Worm (Caenorhabditis elegans) whole organism, L4 larva: ENCODE results near the gene pak-1.

Experiments
- F10B5.3 ChIP-seq: sonication (generic microtip); optimal IDR thresholded peaks from 2 replicates; lab custom pipeline; 2016; ENCODE audit warnings: mild to moderate bottlenecking, missing genetic modification characterization, missing compliant biosample characterization
- F26F4.8 ChIP-seq: fragments of 200-800 bp; sonication (Bioruptor generic); conservative IDR thresholded peaks from 2 replicates; pipeline ENCODE4 v1.3.6; 2022; ENCODE audit warnings: missing genetic modification characterization, missing compliant biosample characterization
- F37D6.2 ChIP-seq: sonication (generic microtip); optimal IDR thresholded peaks from 2 replicates; lab custom pipeline; 2016; ENCODE audit warnings: mild to moderate bottlenecking, missing genetic modification characterization, missing compliant biosample characterization
- F49E8.2 ChIP-seq: sonication (generic microtip); optimal IDR thresholded peaks from 2 replicates; lab custom pipeline; 2016; ENCODE audit warnings: missing compliant biosample characterization, mild to moderate bottlenecking, missing genetic modification characterization, borderline replicate concordance
- T26A8.4 ChIP-seq: fragments of 200-800 bp; sonication (Bioruptor generic); IDR thresholded peaks from 2 replicates; pipeline ENCODE4 v1.3.6; 2022; ENCODE audit warnings: missing genetic modification characterization, missing compliant biosample characterization
- ZK337.2 ChIP-seq: fragments of 200-800 bp; sonication (Bioruptor generic); IDR thresholded peaks from 2 replicates; pipeline ENCODE4 v1.3.6; 2022; ENCODE audit warnings: missing genetic modification reagents, missing genetic modification characterization, missing compliant biosample characterization
- attf-4 ChIP-seq: sonication (generic microtip); optimal IDR thresholded peaks from 3 replicates; lab custom pipeline; 2017; ENCODE audit warnings: missing biosample characterization, missing genetic modification characterization
- ceh-20 ChIP-seq: fragments of 200-800 bp; sonication (Bioruptor generic); IDR thresholded peaks from 2 replicates; pipeline ENCODE4 v1.3.6; 2022; ENCODE audit warnings: missing genetic modification reagents, missing genetic modification characterization, missing compliant biosample characterization
- ceh-32 ChIP-seq: sonication (generic microtip); optimal IDR thresholded peaks from 2 replicates; lab custom pipeline; 2016; ENCODE audit warnings: mild to moderate bottlenecking, missing genetic modification characterization, missing compliant biosample characterization; ENCODE audit not compliant: poor library complexity
- ceh-62 ChIP-seq: sonication (generic microtip); optimal IDR thresholded peaks from 2 replicates; lab custom pipeline; 2017; ENCODE audit warnings: missing biosample characterization, missing genetic modification characterization
- ces-1 ChIP-seq: fragments of 150-350 bp; sonication (generic microtip); optimal IDR thresholded peaks from 4 replicates; lab custom pipeline; 2014; ENCODE audit warnings: missing biosample characterization, missing genetic modification reagents, missing genetic modification characterization
- daf-16 ChIP-seq, 3 experiments: sonication (generic microtip); optimal IDR thresholded peaks; 2 replicates each; lab custom pipeline; 2016 to 2017; ENCODE audit warnings: missing genetic modification characterization in 3 of 3, missing genetic modification reagents in 3 of 3, mild to moderate bottlenecking in 2 of 3, missing compliant biosample characterization in 2 of 3, missing biosample characterization in 1 of 3, moderate library complexity in 1 of 3
- daf-8 ChIP-seq: fragments of 200-800 bp; sonication (Bioruptor generic); IDR thresholded peaks from 2 replicates; pipeline ENCODE4 v1.3.6; 2022; ENCODE audit warnings: missing genetic modification characterization, missing compliant biosample characterization
- dmd-6 ChIP-seq: fragments of 200-800 bp; sonication (Bioruptor generic); IDR thresholded peaks from 2 replicates; pipeline ENCODE4 v1.3.6; 2022; ENCODE audit warnings: missing genetic modification reagents, missing genetic modification characterization, missing compliant biosample characterization
- dmd-9 ChIP-seq: fragments of 200-800 bp; sonication (Bioruptor generic); IDR thresholded peaks from 2 replicates; pipeline ENCODE4 v1.3.6; 2022; ENCODE audit warnings: missing genetic modification reagents, missing genetic modification characterization, missing compliant biosample characterization
- duxl-1 ChIP-seq: sonication (generic microtip); optimal IDR thresholded peaks from 2 replicates; lab custom pipeline; 2016; ENCODE audit warnings: mild to moderate bottlenecking, missing genetic modification characterization, moderate library complexity, missing compliant biosample characterization; ENCODE audit not compliant: poor library complexity
- dve-1 ChIP-seq: sonication (generic microtip); optimal IDR thresholded peaks from 2 replicates; lab custom pipeline; 2017; ENCODE audit warnings: antibody characterized with exemption, mild to moderate bottlenecking, missing genetic modification characterization, missing compliant biosample characterization; ENCODE audit not compliant: insufficient read depth
- egl-27 ChIP-seq: sonication (generic microtip); optimal IDR thresholded peaks from 3 replicates; lab custom pipeline; 2017; ENCODE audit warnings: missing biosample characterization, missing genetic modification reagents, missing genetic modification characterization
- egl-43 ChIP-seq: fragments of 200-800 bp; sonication (Bioruptor generic); IDR thresholded peaks from 2 replicates; pipeline ENCODE4 v1.3.6; 2022; ENCODE audit warnings: missing genetic modification reagents, missing genetic modification characterization, missing compliant biosample characterization
- fkh-10 ChIP-seq: fragments of 150-350 bp; optimal IDR thresholded peaks from 2 replicates; lab custom pipeline; 2014; ENCODE audit warnings: missing biosample characterization, missing genetic modification reagents, missing genetic modification characterization
- fos-1 ChIP-seq: fragments of 150-350 bp; optimal IDR thresholded peaks from 2 replicates; lab custom pipeline; 2014; ENCODE audit warnings: missing biosample characterization, missing genetic modification characterization
- hlh-11 ChIP-seq: fragments of 200-800 bp; sonication (Bioruptor generic); optimal IDR thresholded peaks from 2 replicates; lab custom pipeline; 2018; ENCODE audit warnings: mild to moderate bottlenecking, missing genetic modification characterization, missing compliant biosample characterization
- hlh-30 ChIP-seq: sonication (generic microtip); optimal IDR thresholded peaks from 2 replicates; lab custom pipeline; 2017; ENCODE audit warnings: antibody characterized with exemption, mild to moderate bottlenecking, missing genetic modification characterization, missing compliant biosample characterization; ENCODE audit not compliant: insufficient read depth
- jun-1 ChIP-seq: fragments of 150-350 bp; optimal IDR thresholded peaks from 2 replicates; lab custom pipeline; 2014; ENCODE audit warnings: missing biosample characterization, missing genetic modification reagents, missing genetic modification characterization
- lin-13 ChIP-seq: fragments of 150-350 bp; optimal IDR thresholded peaks from 2 replicates; lab custom pipeline; 2014; ENCODE audit warnings: missing biosample characterization, missing genetic modification reagents, missing genetic modification characterization
- lin-15B ChIP-seq: fragments of 150-350 bp; sonication (generic microtip); optimal IDR thresholded peaks from 3 replicates; lab custom pipeline; 2014; ENCODE audit warnings: missing biosample characterization, missing genetic modification characterization
- lin-29 ChIP-seq: fragments of 200-800 bp; sonication (Bioruptor generic); IDR thresholded peaks from 2 replicates; pipeline ENCODE4 v1.3.6; 2022; ENCODE audit warnings: missing genetic modification reagents, missing genetic modification characterization, missing compliant biosample characterization
- lin-39 ChIP-seq: fragments of 150-350 bp; optimal IDR thresholded peaks from 2 replicates; lab custom pipeline; 2014; ENCODE audit warnings: missing biosample characterization, missing genetic modification reagents, missing genetic modification characterization
- mep-1 ChIP-seq: fragments of 150-350 bp; sonication (generic microtip); optimal IDR thresholded peaks from 3 replicates; lab custom pipeline; 2014; ENCODE audit warnings: missing biosample characterization, missing genetic modification characterization
- mxl-2 ChIP-seq: fragments of 200-800 bp; sonication (Bioruptor generic); conservative IDR thresholded peaks from 2 replicates; pipeline ENCODE4 v1.3.6; 2022; ENCODE audit warnings: missing genetic modification reagents, missing genetic modification characterization, missing compliant biosample characterization
- nhr-237 ChIP-seq: sonication (generic microtip); optimal IDR thresholded peaks from 2 replicates; lab custom pipeline; 2017; ENCODE audit warnings: missing biosample characterization, missing genetic modification characterization
- nhr-25 ChIP-seq: sonication (generic microtip); optimal IDR thresholded peaks from 2 replicates; lab custom pipeline; 2017; ENCODE audit warnings: missing genetic modification characterization, mild to moderate bottlenecking, missing compliant biosample characterization, antibody characterized with exemption, moderate library complexity, borderline replicate concordance; ENCODE audit not compliant: insufficient read depth
- nhr-28 ChIP-seq: fragments of 150-350 bp; optimal IDR thresholded peaks from 2 replicates; lab custom pipeline; 2014; ENCODE audit warnings: missing biosample characterization, missing genetic modification characterization
- nhr-6 ChIP-seq: fragments of 150-350 bp; optimal IDR thresholded peaks from 2 replicates; lab custom pipeline; 2014; ENCODE audit warnings: missing biosample characterization, missing genetic modification characterization
- nhr-76 ChIP-seq: fragments of 150-350 bp; optimal IDR thresholded peaks from 2 replicates; lab custom pipeline; 2014; ENCODE audit warnings: missing biosample characterization, missing genetic modification characterization
- php-3 ChIP-seq: fragments of 200-800 bp; sonication (Bioruptor generic); IDR thresholded peaks from 2 replicates; pipeline ENCODE4 v1.3.6; 2022; ENCODE audit warnings: missing genetic modification reagents, missing genetic modification characterization, missing compliant biosample characterization
- sdz-12 ChIP-seq: fragments of 200-800 bp; sonication (Bioruptor generic); optimal IDR thresholded peaks from 2 replicates; lab custom pipeline; 2018; ENCODE audit warnings: mild to moderate bottlenecking, missing genetic modification characterization, missing compliant biosample characterization
- spr-3 ChIP-seq: fragments of 200-800 bp; sonication (Bioruptor generic); optimal IDR thresholded peaks from 2 replicates; lab custom pipeline; 2018; ENCODE audit warnings: mild to moderate bottlenecking, missing genetic modification characterization, missing compliant biosample characterization
- unc-62 ChIP-seq, 3 experiments: fragments of 150-350 bp in 1 of 3; sonication (generic microtip); optimal IDR thresholded peaks in 2 of 3; peaks in 1 of 3; 1 replicate in 1 of 3; 2 replicates in 2 of 3; lab custom pipeline; 2014 to 2017; ENCODE audit warnings: missing biosample characterization in 3 of 3, missing genetic modification characterization in 3 of 3, missing genetic modification reagents in 3 of 3, missing genotype in 1 of 3
- vab-7 ChIP-seq: fragments of 200-800 bp; sonication (Bioruptor generic); IDR thresholded peaks from 2 replicates; pipeline ENCODE4 v1.3.6; 2022; ENCODE audit warnings: missing genetic modification reagents, missing genetic modification characterization, missing compliant biosample characterization
- zag-1 ChIP-seq: fragments of 150-350 bp; optimal IDR thresholded peaks from 2 replicates; lab custom pipeline; 2014; ENCODE audit warnings: missing biosample characterization, missing genetic modification characterization
- zfp-3 ChIP-seq: fragments of 200-800 bp; sonication (Bioruptor generic); conservative IDR thresholded peaks from 2 replicates; pipeline ENCODE4 v1.3.6; 2022; ENCODE audit warnings: missing genetic modification reagents, missing genetic modification characterization, missing compliant biosample characterization
- ztf-11 ChIP-seq: fragments of 150-350 bp; optimal IDR thresholded peaks from 2 replicates; lab custom pipeline; 2014; ENCODE audit warnings: missing biosample characterization, missing genetic modification characterization
- ztf-7 ChIP-seq: fragments of 150-350 bp; optimal IDR thresholded peaks from 2 replicates; lab custom pipeline; 2014; ENCODE audit warnings: missing biosample characterization, missing genetic modification characterization

The pak-1 gene

DNA sequence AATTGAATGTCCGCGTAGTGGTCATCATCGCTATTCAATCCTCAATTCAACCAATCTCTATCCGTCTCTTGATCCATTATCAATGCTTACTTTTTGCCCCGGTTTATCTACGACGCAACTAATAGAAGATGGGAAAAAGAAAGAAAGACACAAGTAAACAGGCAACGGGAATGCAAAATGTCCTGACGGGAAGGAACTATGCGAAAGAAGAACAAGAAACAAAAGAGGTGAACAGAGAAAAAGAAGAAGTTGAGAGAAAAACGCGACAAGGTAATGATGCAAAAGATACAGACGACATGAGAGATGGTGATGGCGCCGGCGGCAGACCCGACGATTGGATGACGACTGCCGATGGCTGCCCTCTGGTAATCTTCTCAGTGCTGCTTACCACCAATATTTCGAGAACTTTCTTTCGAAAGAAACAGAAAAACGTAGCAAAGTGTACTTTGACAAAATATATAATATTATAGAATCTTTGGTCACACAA, 6.4 kb downstream of the pak-1 start (continued):
- TF ChIP-seq mep-1 (tag; lab: Kevin White, UChicago) (peak; percentile 86), F10B5.3 (tag; lab: Kevin White, UChicago) (no peak), dve-1 (tag; lab: Kevin White, UChicago) (peak; percentile 85), egl-27 (tag; lab: Kevin White, UChicago) (no peak), dmd-9 (no peak), php-3 (GFP tag; lab: Robert Waterston, UW) (no peak), daf-8 (no peak), vab-7 (GFP tag; lab: Robert Waterston, UW) (no peak), lin-29 (GFP tag; lab: Robert Waterston, UW) (no peak), nhr-28 (tag; lab: Kevin White, UChicago) (peak; percentile 93), ceh-20 (GFP tag; lab: Robert Waterston, UW) (0 out of 2 replicates have a peak, but pooled peaks have one; percentile 24), attf-4 (tag; lab: Kevin White, UChicago) (no peak), fos-1 (tag; lab: Kevin White, UChicago) (no peak), duxl-1 (no peak), dmd-6 (GFP tag; lab: Robert Waterston, UW) (peak; percentile 77; the same call in 1 of the 2 replicates), F49E8.2 (tag; lab: Kevin White, UChicago) (no peak), T26A8.4 (GFP tag; lab: Robert Waterston, UW) (no peak), nhr-25 (peak; percentile 84), jun-1 (tag; lab: Kevin White, UChicago) (no peak), ztf-7 (tag; lab: Kevin White, UChicago) (no peak), sdz-12 (no peak), ces-1 (GFP tag; lab: Kevin White, UChicago) (no peak), F37D6.2 (no peak), nhr-76 (tag; lab: Kevin White, UChicago) (no peak), lin-13 (GFP tag; lab: Kevin White, UChicago) (peak; percentile 39), ztf-11 (tag; lab: Kevin White, UChicago) (no peak), nhr-237 (tag; lab: Kevin White, UChicago) (no peak), lin-15B (no peak), fkh-10 (GFP tag; lab: Kevin White, UChicago) (no peak), nhr-6 (tag; lab: Kevin White, UChicago) (peak; percentile 62), egl-43 (GFP tag; lab: Robert Waterston, UW) (no peak), spr-3 (no peak), zag-1 (tag; lab: Kevin White, UChicago) (no peak), zfp-3 (GFP tag; lab: Robert Waterston, UW) (no peak), mxl-2 (GFP tag; lab: Robert Waterston, UW) (no peak), F26F4.8 (GFP tag; lab: Robert Waterston, UW) (no peak), lin-39 (tag; lab: Kevin White, UChicago) (no peak), ceh-32 (tag; lab: Kevin White, UChicago) (no peak), hlh-11 (tag; lab: Kevin White, UChicago) (peak; percentile 94)

DNA sequence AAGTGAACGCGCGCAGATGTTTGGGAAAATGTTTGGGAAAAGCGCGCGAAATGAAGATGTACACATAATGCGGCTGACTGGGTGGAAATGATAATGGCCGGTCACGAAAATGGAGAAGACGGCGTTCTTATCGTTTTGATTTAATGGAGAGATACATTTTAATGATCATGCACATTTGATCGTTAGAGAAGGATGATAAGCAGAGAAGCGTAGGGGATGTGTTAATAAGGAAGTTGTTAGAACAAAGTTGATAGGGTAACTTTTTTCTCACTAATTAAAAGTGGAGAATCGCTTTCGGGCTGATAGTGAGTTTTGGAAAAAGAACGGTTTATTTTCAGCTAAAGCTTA, 7.3 kb downstream of the pak-1 start:
- TF ChIP-seq nhr-25 (no peak), spr-3 (no peak), php-3 (GFP tag; lab: Robert Waterston, UW) (peak; percentile 58), lin-13 (GFP tag; lab: Kevin White, UChicago) (no peak), dmd-6 (GFP tag; lab: Robert Waterston, UW) (0 out of 2 replicates have a peak, but pooled peaks have one; percentile 10), ZK337.2 (GFP tag; lab: Robert Waterston, UW) (no peak), daf-16 (GFP tag; optimal IDR thresholded peaks at IDR 0.05; lab: Kevin White, UChicago) (no peak), daf-16 (tag; optimal IDR thresholded peaks at IDR 0.05; lab: Kevin White, UChicago) (peak; percentile 0), dve-1 (tag; lab: Kevin White, UChicago) (peak; percentile 27), nhr-28 (tag; lab: Kevin White, UChicago) (peak; percentile 37), unc-62 (GFP tag; optimal IDR thresholded peaks at IDR 0.05 in 1 of 2; lab: Kevin White, UChicago) (no peak), unc-62 (tag; optimal IDR thresholded peaks at IDR 0.05; lab: Kevin White, UChicago) (no peak), ceh-62 (tag; lab: Kevin White, UChicago) (no peak), hlh-11 (tag; lab: Kevin White, UChicago) (peak; percentile 64), hlh-30 (tag; lab: Kevin White, UChicago) (peak; percentile 26)
- TF ChIP-seq, all 104 proteins: peak for 7
